Fruit fly (Drosophila melanogaster) whole organism, embryonic: ENCODE measurements around the gene toy.

ENCODE experiments used
- Dbx ChIP-seq: fragments of 200-800 bp; sonication (Bioruptor generic); IDR thresholded peaks from 3 replicates; pipeline ENCODE4 v1.3.6; 2022; ENCODE audit warnings: missing biosample characterization, missing genetic modification characterization
- Dip2 ChIP-seq: fragments of 200-800 bp; sonication (Bioruptor generic); IDR thresholded peaks from 2 replicates; pipeline ENCODE4 v1.3.6; 2022; ENCODE audit warnings: missing biosample characterization, missing genetic modification characterization
- Ravus ChIP-seq: fragments of 200-800 bp; sonication (Bioruptor generic); IDR thresholded peaks from 2 replicates; pipeline ENCODE4 v1.3.6; 2022; ENCODE audit warnings: missing biosample characterization, missing genetic modification characterization

DNA sequence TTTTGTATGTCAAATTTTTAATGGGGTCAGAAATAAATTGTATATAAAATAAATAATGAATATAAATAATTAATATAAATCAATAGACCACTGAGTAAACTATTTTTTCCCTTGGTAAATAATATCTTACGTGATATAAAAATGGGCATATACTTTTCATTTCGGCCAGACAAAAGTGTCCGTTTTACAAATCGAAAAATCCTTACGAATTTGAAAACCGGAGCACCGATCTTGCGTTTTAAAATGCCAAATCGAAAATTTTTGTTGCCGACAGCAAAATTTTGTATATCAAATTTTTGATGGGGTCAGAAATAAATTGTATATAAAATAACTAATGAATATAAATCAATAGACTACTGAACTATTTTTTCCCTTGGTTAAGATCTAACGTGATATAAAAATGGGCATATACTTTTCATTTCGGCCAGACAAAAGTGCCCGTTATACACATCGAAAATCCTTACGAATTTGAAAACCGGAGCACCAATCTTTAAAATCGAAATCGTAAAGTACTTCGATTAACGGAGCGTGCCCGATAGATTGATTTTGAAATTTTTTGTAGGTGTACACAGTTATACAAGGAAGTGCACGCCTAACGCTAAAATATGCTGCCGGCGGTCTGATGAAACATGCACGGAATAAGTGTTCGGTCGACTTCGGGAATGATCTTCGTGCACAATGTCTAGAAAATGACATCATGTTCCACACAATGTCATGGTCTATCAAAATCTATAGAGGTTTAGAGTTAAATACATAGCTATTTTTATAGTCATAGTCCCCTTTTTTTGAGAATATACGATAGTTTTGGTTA, 30.2 kb upstream of the toy start:
- TF ChIP-seq Ravus (GFP tag; lab: Robert Waterston, UW) (no peak), Dip2 (GFP tag; lab: Robert Waterston, UW) (no peak), Dbx (GFP tag; lab: Robert Waterston, UW) (no peak)
